Fruit fly (Drosophila melanogaster) whole organism, embryonic: ENCODE results near the gene CG3862.

Source experiments
- Atf6 ChIP-seq: fragments of 200-800 bp; sonication (Bioruptor generic); IDR thresholded peaks from 2 replicates; pipeline ENCODE4 v1.3.6; 2022; ENCODE audit warnings: missing biosample characterization, missing genetic modification characterization
- Awh ChIP-seq: fragments of 200-800 bp; sonication (Bioruptor generic); IDR thresholded peaks from 2 replicates; pipeline ENCODE4, ENCODE4 v1.3.6; 2022; ENCODE audit warnings: missing biosample characterization, missing genetic modification characterization
- CG1024 ChIP-seq: fragments of 200-800 bp; sonication (Bioruptor generic); IDR thresholded peaks from 2 replicates; pipeline ENCODE4 v1.3.6; 2022; ENCODE audit warnings: missing biosample characterization, missing genetic modification characterization
- CG10979 ChIP-seq: fragments of 200-800 bp; sonication (Bioruptor generic); optimal IDR thresholded peaks from 2 replicates; lab custom pipeline; 2018; ENCODE audit warnings: missing biosample characterization, mild to moderate bottlenecking, missing genetic modification characterization, moderate library complexity
- CG11093 ChIP-seq: fragments of 200-800 bp; sonication (Bioruptor generic); IDR thresholded peaks from 3 replicates; pipeline ENCODE4 v1.3.6; 2022; ENCODE audit warnings: missing biosample characterization, missing genetic modification characterization
- CG13123 ChIP-seq: fragments of 200-800 bp; sonication (Bioruptor generic); optimal IDR thresholded peaks from 2 replicates; lab custom pipeline; 2016; ENCODE audit warnings: missing biosample characterization, missing genetic modification characterization
- CG15073 ChIP-seq: fragments of 200-800 bp; sonication (Bioruptor generic); optimal IDR thresholded peaks from 2 replicates; lab custom pipeline; 2016; ENCODE audit warnings: missing biosample characterization, missing genetic modification characterization
- CG15514 ChIP-seq: fragments of 200-800 bp; sonication (Bioruptor generic); optimal IDR thresholded peaks from 3 replicates; lab custom pipeline; 2017; ENCODE audit warnings: missing biosample characterization, missing genetic modification characterization, mild to moderate bottlenecking, moderate library complexity, missing genetic modification reagents
- CG1602 ChIP-seq: fragments of 200-800 bp; sonication (Bioruptor generic); optimal IDR thresholded peaks from 3 replicates; lab custom pipeline; 2016; ENCODE audit warnings: missing biosample characterization, missing genetic modification characterization
- CG16813 ChIP-seq: fragments of 200-800 bp; sonication (Bioruptor generic); IDR thresholded peaks from 3 replicates; pipeline ENCODE4 v1.3.6; 2022; ENCODE audit warnings: missing biosample characterization, missing genetic modification characterization; ENCODE audit not compliant: partially characterized antibody
- CG17385 ChIP-seq: fragments of 200-800 bp; sonication (Bioruptor generic); optimal IDR thresholded peaks from 3 replicates; lab custom pipeline; 2018; ENCODE audit warnings: missing biosample characterization, mild to moderate bottlenecking, missing genetic modification characterization
- CG1832 ChIP-seq: fragments of 200-800 bp; sonication (Bioruptor generic); optimal IDR thresholded peaks from 2 replicates; lab custom pipeline; 2017; ENCODE audit warnings: missing biosample characterization, mild to moderate bottlenecking, missing genetic modification characterization, inconsistent platforms
- CG2678 ChIP-seq: fragments of 200-800 bp; sonication (Bioruptor generic); optimal IDR thresholded peaks from 3 replicates; lab custom pipeline; 2019; ENCODE audit warnings: missing biosample characterization, mild to moderate bottlenecking, missing genetic modification characterization, moderate library complexity
- CG30431 ChIP-seq: fragments of 200-800 bp; sonication (Bioruptor generic); optimal IDR thresholded peaks from 2 replicates; lab custom pipeline; 2017; ENCODE audit warnings: missing biosample characterization, missing genetic modification characterization
- CG5180 ChIP-seq: fragments of 200-800 bp; sonication (Bioruptor generic); optimal IDR thresholded peaks from 3 replicates; lab custom pipeline; 2017; ENCODE audit warnings: missing biosample characterization, missing genetic modification characterization, mild to moderate bottlenecking, moderate library complexity, missing genetic modification reagents
- CG6791 ChIP-seq: fragments of 200-800 bp; sonication (Bioruptor generic); IDR thresholded peaks from 3 replicates; pipeline ENCODE4 v1.3.6; 2022; ENCODE audit warnings: missing biosample characterization, missing genetic modification characterization; ENCODE audit not compliant: partially characterized antibody
- CG9932 ChIP-seq: fragments of 200-800 bp; sonication (Bioruptor generic); IDR thresholded peaks from 2 replicates; pipeline ENCODE4 v1.3.6; 2022; ENCODE audit warnings: missing biosample characterization, missing genetic modification characterization
- Chrac-16 ChIP-seq: fragments of 200-800 bp; sonication (Bioruptor generic); optimal IDR thresholded peaks from 3 replicates; lab custom pipeline; 2016; ENCODE audit warnings: missing biosample characterization, missing genetic modification characterization
- CoRest ChIP-seq: fragments of 200-800 bp; sonication (Bioruptor generic); optimal IDR thresholded peaks from 3 replicates; lab custom pipeline; 2018; ENCODE audit warnings: missing biosample characterization, mild to moderate bottlenecking, missing genetic modification characterization, moderate library complexity
- Deaf1 ChIP-seq: fragments of 200-800 bp; optimal IDR thresholded peaks from 3 replicates; lab custom pipeline; 2019; ENCODE audit warnings: missing biosample characterization, mild to moderate bottlenecking, missing genetic modification characterization, moderate library complexity
- Dip3 ChIP-seq: fragments of 200-800 bp; sonication (Bioruptor generic); optimal IDR thresholded peaks from 3 replicates; lab custom pipeline; 2016; ENCODE audit warnings: missing biosample characterization, missing genetic modification characterization
- Doc2 ChIP-seq: fragments of 200-800 bp; sonication (Bioruptor generic); IDR thresholded peaks from 2 replicates; pipeline ENCODE4 v1.3.6; 2022; ENCODE audit warnings: missing biosample characterization, missing genetic modification characterization
- Gsc ChIP-seq: fragments of 200-800 bp; sonication (Bioruptor generic); IDR thresholded peaks from 2 replicates; pipeline ENCODE4 v1.3.6; 2022; ENCODE audit warnings: missing biosample characterization, missing genetic modification characterization
- Gug ChIP-seq: fragments of 200-800 bp; sonication (Bioruptor generic); IDR thresholded peaks from 4 replicates; pipeline ENCODE4 v1.3.6; 2022; ENCODE audit warnings: missing biosample characterization, missing genetic modification characterization
- Hsf ChIP-seq: fragments of 200-800 bp; sonication (Bioruptor generic); optimal IDR thresholded peaks from 3 replicates; lab custom pipeline; 2016; ENCODE audit warnings: missing biosample characterization, missing genetic modification characterization
- Lim3 ChIP-seq: fragments of 200-800 bp; sonication (Bioruptor generic); IDR thresholded peaks from 2 replicates; pipeline ENCODE4 v1.3.6; 2022; ENCODE audit warnings: missing biosample characterization, missing genetic modification characterization
- NC2α ChIP-seq: fragments of 200-800 bp; sonication (Bioruptor generic); optimal IDR thresholded peaks from 2 replicates; lab custom pipeline; 2016; ENCODE audit warnings: missing biosample characterization, missing genetic modification characterization
- Nf-YC ChIP-seq: fragments of 200-800 bp; optimal IDR thresholded peaks from 3 replicates; lab custom pipeline; 2019; ENCODE audit warnings: missing biosample characterization, mild to moderate bottlenecking, missing genetic modification characterization, moderate library complexity
- Oli ChIP-seq: fragments of 200-800 bp; sonication (Bioruptor generic); optimal IDR thresholded peaks from 2 replicates; lab custom pipeline; 2018; ENCODE audit warnings: missing biosample characterization, mild to moderate bottlenecking, missing genetic modification characterization, moderate library complexity
- Rfx ChIP-seq: fragments of 200-800 bp; sonication (Bioruptor generic); IDR thresholded peaks from 2 replicates; pipeline ENCODE4 v1.3.6; 2022; ENCODE audit warnings: missing biosample characterization, missing genetic modification characterization
- Scr ChIP-seq: fragments of 200-800 bp; sonication (Bioruptor generic); IDR thresholded peaks from 2 replicates; pipeline ENCODE4 v1.3.6; 2022; ENCODE audit warnings: missing biosample characterization, missing genetic modification characterization; ENCODE audit not compliant: partially characterized antibody
- Side ChIP-seq: fragments of 200-800 bp; sonication (Bioruptor generic); optimal IDR thresholded peaks from 2 replicates; lab custom pipeline; 2016; ENCODE audit warnings: missing biosample characterization, missing genetic modification characterization
- Xrp1 ChIP-seq: fragments of 200-800 bp; sonication (Bioruptor generic); IDR thresholded peaks from 2 replicates; pipeline ENCODE4 v1.3.6; 2022; ENCODE audit warnings: missing biosample characterization, missing genetic modification characterization
- ara ChIP-seq: fragments of 200-800 bp; sonication (Bioruptor generic); IDR thresholded peaks from 2 replicates; pipeline ENCODE4 v1.3.6; 2022; ENCODE audit warnings: missing biosample characterization, missing genetic modification characterization
- crol ChIP-seq: fragments of 200-800 bp; sonication (Bioruptor generic); IDR thresholded peaks from 2 replicates; pipeline ENCODE4 v1.3.6; 2022; ENCODE audit warnings: missing biosample characterization, missing genetic modification characterization
- dan ChIP-seq: fragments of 200-800 bp; sonication (Bioruptor generic); IDR thresholded peaks from 2 replicates; pipeline ENCODE4 v1.3.6; 2022; ENCODE audit warnings: missing biosample characterization, missing genetic modification characterization
- fd102C ChIP-seq: fragments of 200-800 bp; sonication (Bioruptor generic); optimal IDR thresholded peaks from 2 replicates; lab custom pipeline; 2018; ENCODE audit warnings: missing biosample characterization, mild to moderate bottlenecking, missing genetic modification characterization, moderate library complexity
- gsb ChIP-seq: fragments of 200-800 bp; sonication (Bioruptor generic); IDR thresholded peaks from 2 replicates; pipeline ENCODE4 v1.3.6; 2022; ENCODE audit warnings: missing biosample characterization, missing genetic modification characterization
- ham ChIP-seq: fragments of 200-800 bp; sonication (Bioruptor generic); IDR thresholded peaks from 2 replicates; pipeline ENCODE4 v1.3.6; 2022; ENCODE audit warnings: missing biosample characterization, missing genetic modification characterization
- hbn ChIP-seq: fragments of 200-800 bp; sonication (Bioruptor generic); IDR thresholded peaks from 2 replicates; pipeline ENCODE4 v1.3.6; 2022; ENCODE audit warnings: missing biosample characterization, missing genetic modification characterization; ENCODE audit not compliant: partially characterized antibody
- lab ChIP-seq: fragments of 200-800 bp; sonication (Bioruptor generic); optimal IDR thresholded peaks from 3 replicates; lab custom pipeline; 2017; ENCODE audit warnings: missing biosample characterization, missing genetic modification characterization, mild to moderate bottlenecking, moderate library complexity, missing genetic modification reagents
- mirr ChIP-seq: fragments of 200-800 bp; sonication (Bioruptor generic); optimal IDR thresholded peaks from 3 replicates; lab custom pipeline; 2018; ENCODE audit warnings: missing biosample characterization, mild to moderate bottlenecking, missing genetic modification characterization
- pita ChIP-seq: fragments of 200-800 bp; sonication (Bioruptor generic); optimal IDR thresholded peaks from 2 replicates; lab custom pipeline; 2017; ENCODE audit warnings: missing biosample characterization, mild to moderate bottlenecking, missing genetic modification characterization
- sens ChIP-seq: fragments of 200-800 bp; sonication (Bioruptor generic); peaks from one replicate; lab custom pipeline; 2016; ENCODE audit warnings: missing biosample characterization, missing genetic modification characterization
- slbo ChIP-seq: fragments of 200-800 bp; sonication (Bioruptor generic); IDR thresholded peaks from 2 replicates; pipeline ENCODE4 v1.3.6; 2022; ENCODE audit warnings: missing biosample characterization, missing genetic modification characterization
- slou ChIP-seq: fragments of 200-800 bp; sonication (Bioruptor generic); optimal IDR thresholded peaks from 3 replicates; lab custom pipeline; 2016; ENCODE audit warnings: missing biosample characterization, missing genetic modification characterization
- sob ChIP-seq: fragments of 200-800 bp; sonication (Bioruptor generic); IDR thresholded peaks from 2 replicates; pipeline ENCODE4 v1.3.6; 2022; ENCODE audit warnings: missing biosample characterization, missing genetic modification characterization
- stwl ChIP-seq: fragments of 200-800 bp; sonication (Bioruptor generic); optimal IDR thresholded peaks from 3 replicates; lab custom pipeline; 2018; ENCODE audit warnings: missing biosample characterization, mild to moderate bottlenecking, missing genetic modification characterization, moderate library complexity
- zfh1 ChIP-seq: fragments of 200-800 bp; sonication (Bioruptor generic); IDR thresholded peaks from 3 replicates; pipeline ENCODE4 v1.3.6; 2022; ENCODE audit warnings: missing biosample characterization, missing genetic modification characterization

CG3862 gene

dm6 chr2L:789966-790365, 35.7 kb downstream of the CG3862 start (continued):
- TF ChIP-seq crol (peak; percentile 72), CG1832 (GFP tag; lab: Kevin White, UChicago) (no peak), CG15514 (GFP tag; lab: Kevin White, UChicago) (peak; percentile 5)

- TF ChIP-seq CG1602 (GFP tag; lab: Kevin White, UChicago) (no peak), Lim3 (GFP tag; lab: Robert Waterston, UW) (no peak), Chrac-16 (GFP tag; lab: Kevin White, UChicago) (no peak), Atf6 (no peak)
Observed at dm6 chr2L:784036-784435, 41.6 kb downstream of the CG3862 start, which contains the start of gene CG3544. Gene CG3544, plus strand, starts transcription at chr2L:784336.

dm6 chr2L:780851-781250, 44.8 kb downstream of the CG3862 start:
- no peak for TF ChIP-seq Oli (tag; lab: Kevin White, UChicago)
- no peak for TF ChIP-seq CG5180
- TF ChIP-seq Xrp1 (GFP tag; lab: Robert Waterston, UW) = no peak
- TF ChIP-seq sob (GFP tag; lab: Robert Waterston, UW) = no peak
- TF ChIP-seq gsb (GFP tag; lab: Robert Waterston, UW) = no peak
- TF ChIP-seq CoRest (tag; lab: Kevin White, UChicago) = no peak
- TF ChIP-seq Deaf1 (tag; lab: Kevin White, UChicago) = no peak
- no peak for TF ChIP-seq CG30431 (GFP tag; lab: Kevin White, UChicago)
- TF ChIP-seq CG16813 (GFP tag; lab: Robert Waterston, UW) = no peak
- TF ChIP-seq Gug (GFP tag; lab: Robert Waterston, UW) = no peak
- no peak for TF ChIP-seq Chrac-16 (GFP tag; lab: Kevin White, UChicago)
- TF ChIP-seq stwl (tag; lab: Kevin White, UChicago) = no peak
- TF ChIP-seq Awh (GFP tag; lab: Robert Waterston, UW) = no peak
- peak; percentile 24 for TF ChIP-seq CG2678
- no peak for TF ChIP-seq hbn (GFP tag; lab: Robert Waterston, UW)
- 0 out of 2 replicates have a peak, but pooled peaks have one; percentile 9 for TF ChIP-seq CG9932 (GFP tag; lab: Robert Waterston, UW)
- TF ChIP-seq NC2α = no peak
- no peak for TF ChIP-seq zfh1 (GFP tag; lab: Robert Waterston, UW)
- TF ChIP-seq CG11093 (GFP tag; lab: Robert Waterston, UW) = no peak
- no peak for TF ChIP-seq Dip3 (GFP tag; lab: Kevin White, UChicago)
- no peak for TF ChIP-seq Gsc (GFP tag; lab: Robert Waterston, UW)
- no peak for TF ChIP-seq Hsf
- TF ChIP-seq mirr = no peak
- no peak for TF ChIP-seq Doc2 (GFP tag; lab: Robert Waterston, UW)
- no peak for TF ChIP-seq Scr
- TF ChIP-seq slbo = peak; percentile 61
- no peak for TF ChIP-seq CG13123 (GFP tag; lab: Kevin White, UChicago)
- no peak for TF ChIP-seq CG15073 (GFP tag; lab: Kevin White, UChicago)
- no peak for TF ChIP-seq dan (GFP tag; lab: Robert Waterston, UW)
- TF ChIP-seq pita (GFP tag; lab: Kevin White, UChicago) = no peak
- no peak for TF ChIP-seq fd102C
- TF ChIP-seq ham (GFP tag; lab: Robert Waterston, UW) = no peak
- no peak for TF ChIP-seq CG6791 (GFP tag; lab: Robert Waterston, UW)
- no peak for TF ChIP-seq Nf-YC (tag; lab: Kevin White, UChicago)
- TF ChIP-seq lab (GFP tag; lab: Kevin White, UChicago) = peak; percentile 34
- TF ChIP-seq Rfx (GFP tag; lab: Robert Waterston, UW) = 0 out of 2 replicates have a peak, but pooled peaks have one; percentile 22
- TF ChIP-seq ara (GFP tag; lab: Robert Waterston, UW) = no peak
- no peak for TF ChIP-seq CG1024
- no peak for TF ChIP-seq Side (GFP tag; lab: Kevin White, UChicago)
- no peak for TF ChIP-seq CG17385 (GFP tag; lab: Kevin White, UChicago)
- no peak for TF ChIP-seq CG10979 (tag; lab: Kevin White, UChicago)
- no peak for TF ChIP-seq sens (GFP tag; lab: Kevin White, UChicago)
- TF ChIP-seq slou = no peak
